Fruit fly (Drosophila melanogaster) whole organism, prepupa: ENCODE results near the gene CG46439.

ENCODE experiments used
- CG11762 ChIP-seq: fragments of 200-800 bp; sonication (Bioruptor generic); optimal IDR thresholded peaks from 3 replicates; lab custom pipeline; 2016; ENCODE audit warnings: missing biosample characterization, missing genetic modification characterization; ENCODE audit not compliant: insufficient read depth
- CG11902 ChIP-seq: fragments of 200-800 bp; sonication (Bioruptor generic); optimal IDR thresholded peaks from 3 replicates; lab custom pipeline; 2016; ENCODE audit warnings: missing biosample characterization, missing genetic modification characterization
- CG15336 ChIP-seq: fragments of 200-800 bp; sonication (Bioruptor generic); IDR thresholded peaks from 2 replicates; pipeline ENCODE4 v1.3.6; 2022; ENCODE audit warnings: missing biosample characterization, missing genetic modification characterization
- CG1621 ChIP-seq: fragments of 200-800 bp; sonication (Bioruptor generic); optimal IDR thresholded peaks from 3 replicates; lab custom pipeline; 2018; ENCODE audit warnings: missing biosample characterization, mild to moderate bottlenecking, missing genetic modification characterization
- CG32006 ChIP-seq: fragments of 200-800 bp; sonication (Bioruptor generic); optimal IDR thresholded peaks from 3 replicates; lab custom pipeline; 2017; ENCODE audit warnings: missing biosample characterization, mild to moderate bottlenecking, missing genetic modification characterization
- CG34406 ChIP-seq: fragments of 200-800 bp; sonication (Bioruptor generic); optimal IDR thresholded peaks from 3 replicates; lab custom pipeline; 2016; ENCODE audit warnings: missing biosample characterization, missing genetic modification characterization
- CG3919 ChIP-seq: fragments of 200-800 bp; sonication (Bioruptor generic); optimal IDR thresholded peaks from 3 replicates; lab custom pipeline; 2016; ENCODE audit warnings: missing biosample characterization, missing genetic modification characterization
- CG4318 ChIP-seq: fragments of 200-800 bp; sonication (Bioruptor generic); optimal IDR thresholded peaks from 3 replicates; lab custom pipeline; 2017; ENCODE audit warnings: missing biosample characterization, mild to moderate bottlenecking, missing genetic modification characterization
- CG6163 ChIP-seq: fragments of 200-800 bp; sonication (Bioruptor generic); IDR thresholded peaks from 3 replicates; pipeline ENCODE4 v1.3.6; 2022; ENCODE audit warnings: missing biosample characterization, missing genetic modification characterization
- CG6276 ChIP-seq: fragments of 200-800 bp; sonication (Bioruptor generic); optimal IDR thresholded peaks from 2 replicates; lab custom pipeline; 2017; ENCODE audit warnings: missing biosample characterization, mild to moderate bottlenecking, missing genetic modification characterization
- CG6792 ChIP-seq: fragments of 200-800 bp; sonication (Bioruptor generic); optimal IDR thresholded peaks from 3 replicates; lab custom pipeline; 2016; ENCODE audit warnings: missing biosample characterization, missing genetic modification characterization
- CG6808 ChIP-seq: fragments of 200-800 bp; sonication (Bioruptor generic); optimal IDR thresholded peaks from 3 replicates; lab custom pipeline; 2017; ENCODE audit warnings: missing biosample characterization, missing genetic modification characterization, mild to moderate bottlenecking, moderate library complexity, missing genetic modification reagents
- CG6854 ChIP-seq: fragments of 200-800 bp; sonication (Bioruptor generic); optimal IDR thresholded peaks from 2 replicates; lab custom pipeline; 2017; ENCODE audit warnings: missing biosample characterization, mild to moderate bottlenecking, missing genetic modification characterization
- CG8119 ChIP-seq: fragments of 200-800 bp; sonication (Bioruptor generic); IDR thresholded peaks from 3 replicates; pipeline ENCODE4 v1.3.6; 2022; ENCODE audit warnings: missing biosample characterization, missing genetic modification characterization
- CG8319 ChIP-seq: fragments of 200-800 bp; sonication (Bioruptor generic); optimal IDR thresholded peaks from 3 replicates; lab custom pipeline; 2016; ENCODE audit warnings: missing biosample characterization, missing genetic modification characterization
- CG8632 ChIP-seq: fragments of 200-800 bp; sonication (Bioruptor generic); optimal IDR thresholded peaks from 3 replicates; lab custom pipeline; 2016; ENCODE audit warnings: missing biosample characterization, missing genetic modification characterization
- CG9139 ChIP-seq: fragments of 200-800 bp; sonication (Bioruptor generic); optimal IDR thresholded peaks from 3 replicates; lab custom pipeline; 2017; ENCODE audit warnings: missing biosample characterization, mild to moderate bottlenecking, missing genetic modification characterization
- Eip75B ChIP-seq: fragments of 200-800 bp; sonication (Bioruptor generic); optimal IDR thresholded peaks from 3 replicates; lab custom pipeline; 2016; ENCODE audit warnings: missing biosample characterization, missing genetic modification characterization
- Eip78C ChIP-seq: fragments of 200-800 bp; sonication (Bioruptor generic); peaks from one replicate; lab custom pipeline; 2016; ENCODE audit warnings: missing biosample characterization, missing genetic modification characterization
- Eip93F ChIP-seq: fragments of 200-800 bp; sonication (Bioruptor generic); optimal IDR thresholded peaks from 2 replicates; lab custom pipeline; 2016; ENCODE audit warnings: missing biosample characterization, mild to moderate bottlenecking, missing genetic modification characterization
- Ets96B ChIP-seq: fragments of 200-800 bp; optimal IDR thresholded peaks from 2 replicates; lab custom pipeline; 2019; ENCODE audit warnings: missing biosample characterization, mild to moderate bottlenecking, missing genetic modification characterization, moderate library complexity
- Gug ChIP-seq: fragments of 200-800 bp; sonication (Bioruptor generic); IDR thresholded peaks from 2 replicates; pipeline ENCODE4 v1.3.6; 2022; ENCODE audit warnings: missing biosample characterization, missing genetic modification characterization
- Hr39 ChIP-seq: fragments of 200-800 bp; sonication (Bioruptor generic); optimal IDR thresholded peaks from 2 replicates; lab custom pipeline; 2016; ENCODE audit warnings: missing biosample characterization, missing genetic modification characterization
- Hr4 ChIP-seq: fragments of 200-800 bp; sonication (Bioruptor generic); optimal IDR thresholded peaks from 3 replicates; lab custom pipeline; 2016; ENCODE audit warnings: missing biosample characterization, missing genetic modification characterization
- Lpt ChIP-seq: fragments of 200-800 bp; sonication (Bioruptor generic); optimal IDR thresholded peaks from 3 replicates; lab custom pipeline; 2016; ENCODE audit warnings: missing biosample characterization, missing genetic modification characterization
- Met ChIP-seq: fragments of 200-800 bp; sonication (Bioruptor generic); optimal IDR thresholded peaks from 3 replicates; lab custom pipeline; 2016; ENCODE audit warnings: missing biosample characterization, missing genetic modification characterization
- Smox ChIP-seq: fragments of 200-800 bp; sonication (Bioruptor generic); optimal IDR thresholded peaks from 3 replicates; lab custom pipeline; 2016; ENCODE audit warnings: missing biosample characterization, missing genetic modification characterization
- Sox14 ChIP-seq: fragments of 200-800 bp; sonication (Bioruptor generic); optimal IDR thresholded peaks from 3 replicates; lab custom pipeline; 2016; ENCODE audit warnings: missing biosample characterization, missing genetic modification characterization
- Sox15 ChIP-seq: fragments of 200-800 bp; sonication (Bioruptor generic); optimal IDR thresholded peaks from 3 replicates; lab custom pipeline; 2016; ENCODE audit warnings: missing biosample characterization, missing genetic modification characterization
- achi ChIP-seq: fragments of 200-800 bp; sonication (Bioruptor generic); optimal IDR thresholded peaks from 3 replicates; lab custom pipeline; 2016; ENCODE audit warnings: missing biosample characterization, missing genetic modification characterization
- acj6 ChIP-seq: fragments of 200-800 bp; sonication (Bioruptor generic); optimal IDR thresholded peaks from 3 replicates; lab custom pipeline; 2016; ENCODE audit warnings: missing biosample characterization, missing genetic modification characterization
- cyc ChIP-seq: fragments of 200-800 bp; sonication (Bioruptor generic); optimal IDR thresholded peaks from 3 replicates; lab custom pipeline; 2016; ENCODE audit warnings: missing biosample characterization, missing genetic modification characterization
- dac ChIP-seq: fragments of 200-800 bp; sonication (Bioruptor generic); optimal IDR thresholded peaks from 2 replicates; lab custom pipeline; 2017; ENCODE audit warnings: missing biosample characterization, mild to moderate bottlenecking, missing genetic modification characterization
- dsx ChIP-seq: fragments of 200-800 bp; optimal IDR thresholded peaks from 3 replicates; lab custom pipeline; 2019; ENCODE audit warnings: missing biosample characterization, mild to moderate bottlenecking, missing genetic modification characterization, moderate library complexity; ENCODE audit not compliant: poor library complexity, severe bottlenecking
- eg ChIP-seq: fragments of 200-800 bp; sonication (Bioruptor generic); IDR thresholded peaks from 3 replicates; pipeline ENCODE4 v1.3.6; 2022; ENCODE audit warnings: missing biosample characterization, missing genetic modification characterization
- esn ChIP-seq: fragments of 200-800 bp; sonication (Bioruptor generic); optimal IDR thresholded peaks from 2 replicates; lab custom pipeline; 2016; ENCODE audit warnings: missing biosample characterization, mild to moderate bottlenecking, missing genetic modification characterization, moderate library complexity
- fd59A ChIP-seq: fragments of 200-800 bp; sonication (Bioruptor generic); optimal IDR thresholded peaks from 2 replicates; lab custom pipeline; 2017; ENCODE audit warnings: missing biosample characterization, mild to moderate bottlenecking, missing genetic modification characterization, missing genetic modification reagents
- fd85E ChIP-seq: fragments of 200-800 bp; sonication (Bioruptor generic); optimal IDR thresholded peaks from 3 replicates; lab custom pipeline; 2016; ENCODE audit warnings: missing biosample characterization, missing genetic modification characterization
- fkh ChIP-seq: fragments of 200-800 bp; sonication (Bioruptor generic); optimal IDR thresholded peaks from 3 replicates; lab custom pipeline; 2017; ENCODE audit warnings: missing biosample characterization, mild to moderate bottlenecking, missing genetic modification characterization, moderate library complexity
- lz ChIP-seq: fragments of 200-800 bp; sonication (Bioruptor generic); optimal IDR thresholded peaks from 3 replicates; lab custom pipeline; 2016; ENCODE audit warnings: missing biosample characterization, missing genetic modification characterization
- pdm3 ChIP-seq: fragments of 200-800 bp; sonication (Bioruptor generic); optimal IDR thresholded peaks from 3 replicates; lab custom pipeline; 2016; ENCODE audit warnings: missing biosample characterization, missing genetic modification characterization
- spab ChIP-seq: fragments of 200-800 bp; sonication (Bioruptor generic); optimal IDR thresholded peaks from 2 replicates; lab custom pipeline; 2017; ENCODE audit warnings: missing biosample characterization, mild to moderate bottlenecking, missing genetic modification characterization, missing genetic modification reagents
- svp ChIP-seq: fragments of 200-800 bp; sonication (Bioruptor generic); peaks from one replicate; lab custom pipeline; 2016; ENCODE audit warnings: missing biosample characterization, missing genetic modification characterization
- vri ChIP-seq: fragments of 200-800 bp; sonication (Bioruptor generic); optimal IDR thresholded peaks from 3 replicates; lab custom pipeline; 2016; ENCODE audit warnings: missing biosample characterization, mild to moderate bottlenecking, missing genetic modification characterization

The CG46439 gene

DNA sequence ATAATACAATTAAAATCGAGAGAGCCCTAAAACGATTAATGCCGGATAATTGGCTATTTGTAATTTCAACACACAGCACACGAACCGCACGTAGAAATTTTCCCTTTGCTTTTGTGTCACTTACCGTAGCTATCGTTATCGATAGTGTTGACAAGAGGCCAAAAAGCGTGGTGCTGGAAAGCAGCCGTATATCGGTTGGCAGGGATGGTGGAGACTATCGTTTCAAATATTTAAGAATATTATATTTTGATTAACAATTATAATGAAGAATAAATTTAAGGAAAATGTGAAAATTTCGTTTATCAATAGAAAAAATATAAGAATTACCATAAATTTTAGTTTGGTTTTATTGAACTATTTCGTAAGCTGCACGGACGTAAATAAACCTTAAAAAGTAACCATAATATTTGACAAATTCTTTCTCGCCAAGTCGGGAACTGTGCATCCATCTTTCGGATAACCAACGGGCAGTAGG is 3.0 kb downstream of the CG46439 start, which contains the start of gene JIL-1 (continued):
- TF ChIP-seq CG8632 (GFP tag; lab: Kevin White, UChicago) (peak; percentile 17), esn (GFP tag; lab: Kevin White, UChicago) (peak; percentile 66), spab (no peak), CG8319 (no peak), CG6163 (peak; percentile 64), acj6 (GFP tag; lab: Kevin White, UChicago) (peak; percentile 39), CG6854 (GFP tag; lab: Kevin White, UChicago) (no peak), Sox15 (GFP tag; lab: Kevin White, UChicago) (peak; percentile 23), vri (GFP tag; lab: Kevin White, UChicago) (peak; percentile 33), CG4318 (GFP tag; lab: Kevin White, UChicago) (no peak), CG6792 (peak; percentile 1), achi (GFP tag; lab: Kevin White, UChicago) (peak; percentile 41), CG34406 (GFP tag; lab: Kevin White, UChicago) (peak; percentile 2), Hr4 (GFP tag; lab: Kevin White, UChicago) (peak; percentile 34), CG6276 (no peak), svp (GFP tag; lab: Kevin White, UChicago) (peak; percentile 76), cyc (GFP tag; lab: Kevin White, UChicago) (peak; percentile 51), Sox14 (peak; percentile 53), fkh (GFP tag; lab: Kevin White, UChicago) (peak; percentile 9), CG9139 (GFP tag; lab: Kevin White, UChicago) (no peak), CG6808 (no peak), lz (GFP tag; lab: Kevin White, UChicago) (peak; percentile 72), Ets96B (tag; lab: Kevin White, UChicago) (peak; percentile 1)
- TF ChIP-seq, all 60 proteins: peak for 42

DNA sequence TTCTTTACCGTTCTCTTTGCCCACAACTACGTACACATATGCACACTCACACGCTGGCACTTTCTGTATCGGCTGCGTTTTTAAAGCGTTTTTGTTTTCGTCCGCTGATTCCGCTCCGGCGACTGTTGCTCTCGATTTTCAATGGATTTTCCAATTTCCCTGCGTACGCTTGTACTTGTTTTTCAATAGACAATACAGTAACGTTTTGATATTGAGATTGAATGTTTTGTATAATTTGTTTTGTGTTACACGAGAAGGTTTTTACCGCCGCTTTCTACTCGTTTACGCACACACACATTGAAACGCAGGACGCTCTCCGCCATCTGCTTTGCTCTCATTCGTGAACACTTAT is 3.5 kb downstream of the CG46439 start:
- peak; percentile 28 for TF ChIP-seq vri (GFP tag; lab: Kevin White, UChicago)
- TF ChIP-seq CG6854 (GFP tag; lab: Kevin White, UChicago), result no peak

- peak; percentile 51; the same call in 1 of the 3 replicates for TF ChIP-seq eg (GFP tag; lab: Robert Waterston, UW)
- TF ChIP-seq CG11762 (GFP tag; lab: Kevin White, UChicago), result peak; percentile 21
- TF ChIP-seq Lpt (GFP tag; lab: Kevin White, UChicago), result peak; percentile 9
- TF ChIP-seq Eip75B (GFP tag; lab: Kevin White, UChicago), result peak; percentile 58
- TF ChIP-seq CG1621 (tag; lab: Kevin White, UChicago), result peak; percentile 21
- peak; percentile 66 for TF ChIP-seq pdm3 (GFP tag; lab: Kevin White, UChicago)
- peak; percentile 72 for TF ChIP-seq CG6163
- TF ChIP-seq CG4318 (GFP tag; lab: Kevin White, UChicago), result no peak
- TF ChIP-seq esn (GFP tag; lab: Kevin White, UChicago), result peak; percentile 74
- TF ChIP-seq Eip93F (GFP tag; lab: Kevin White, UChicago), result no peak
- TF ChIP-seq CG15336 (GFP tag; lab: Robert Waterston, UW), result 0 out of 2 replicates have a peak, but pooled peaks have one; percentile 28
- peak; percentile 59 for TF ChIP-seq Hr39 (GFP tag; lab: Kevin White, UChicago)
- peak; percentile 7 for TF ChIP-seq Hr4 (GFP tag; lab: Kevin White, UChicago)
- TF ChIP-seq CG3919, result peak; percentile 79
- TF ChIP-seq dac (GFP tag; lab: Kevin White, UChicago), result no peak
- TF ChIP-seq Sox15 (GFP tag; lab: Kevin White, UChicago), result peak; percentile 14
- TF ChIP-seq Eip78C (GFP tag; lab: Kevin White, UChicago), result peak; percentile 84
- peak; percentile 56 for TF ChIP-seq CG6792
- TF ChIP-seq CG11902 (GFP tag; lab: Kevin White, UChicago), result peak; percentile 28
- TF ChIP-seq fd59A, result no peak
- TF ChIP-seq CG9139 (GFP tag; lab: Kevin White, UChicago), result peak; percentile 48
- TF ChIP-seq acj6 (GFP tag; lab: Kevin White, UChicago), result peak; percentile 57
- no peak for TF ChIP-seq CG6276
- TF ChIP-seq CG8119 (GFP tag; lab: Robert Waterston, UW), result peak; percentile 39; the same call in 1 of the 3 replicates
- peak; percentile 18 for TF ChIP-seq CG6854 (GFP tag; lab: Kevin White, UChicago)
- peak; percentile 71 for TF ChIP-seq Met (GFP tag; lab: Kevin White, UChicago)
- TF ChIP-seq dsx, result no peak
- peak; percentile 59 for TF ChIP-seq Smox (GFP tag; lab: Kevin White, UChicago)
- peak; percentile 75 for TF ChIP-seq lz (GFP tag; lab: Kevin White, UChicago)
- peak; percentile 54 for TF ChIP-seq achi (GFP tag; lab: Kevin White, UChicago)
- TF ChIP-seq Gug (GFP tag; lab: Robert Waterston, UW), result peak; percentile 23; the same call in 1 of the 2 replicates
- peak; percentile 40 for TF ChIP-seq fd85E
- TF ChIP-seq CG32006 (GFP tag; lab: Kevin White, UChicago), result peak; percentile 37
- peak; percentile 42 for TF ChIP-seq fkh (GFP tag; lab: Kevin White, UChicago)
These were observed 4.0 kb downstream of the CG46439 start for dm6 chr3L:11091943-11092609.
